Worm (Caenorhabditis elegans): Measurements from ENCODE around the gene gly-1.

Gene gly-1

DNA sequence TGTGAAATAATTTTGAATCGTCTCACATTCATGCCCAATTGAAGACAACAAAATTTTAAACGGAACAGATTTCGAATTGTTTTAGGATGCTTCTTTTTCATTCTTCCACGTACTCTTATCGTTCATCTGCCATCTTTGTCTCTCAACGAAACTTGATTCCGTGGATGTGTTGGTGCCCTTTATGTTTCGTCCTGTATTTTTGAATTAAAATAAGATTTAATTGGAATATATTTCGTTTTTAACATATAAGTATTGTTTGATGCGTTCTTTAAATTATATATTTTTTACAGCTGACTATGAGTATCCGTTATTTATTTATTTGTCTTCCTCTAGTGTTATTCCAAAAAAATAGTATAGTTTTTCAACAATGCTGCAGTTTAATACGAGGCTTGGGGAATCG is at the start of gene gly-1:
Gene gly-1 (minus strand): TSS at position 101 of the 400 bp plus-strand sequence.
- no peak for TF ChIP-seq F52B5.7 (tag; optimal IDR thresholded peaks at IDR 0.05)
- no peak for TF ChIP-seq rec-8 (tag; optimal IDR thresholded peaks at IDR 0.05)
- TF ChIP-seq attf-5 (GFP tag; optimal IDR thresholded peaks at IDR 0.05): no peak
- TF ChIP-seq let-526 (GFP tag; IDR thresholded peaks at IDR 0.05): no peak
- TF ChIP-seq dpff-1 (tag; optimal IDR thresholded peaks at IDR 0.05): no peak
- no peak for TF ChIP-seq zim-3 (tag; optimal IDR thresholded peaks at IDR 0.05)
- TF ChIP-seq aptf-3 (GFP tag; IDR thresholded peaks at IDR 0.05): no peak
- no peak for TF ChIP-seq sptf-2 (GFP tag; optimal IDR thresholded peaks at IDR 0.05)
- TF ChIP-seq F37B4.10 (GFP tag; IDR thresholded peaks at IDR 0.05): no peak
- TF ChIP-seq lsl-1 (GFP tag; optimal IDR thresholded peaks at IDR 0.05): no peak
- no peak for TF ChIP-seq gei-17 (GFP tag; optimal IDR thresholded peaks at IDR 0.05)
- no peak for TF ChIP-seq zfh-2 (GFP tag; conservative IDR thresholded peaks at IDR 0.05)
- TF ChIP-seq tlf-1 (GFP tag; optimal IDR thresholded peaks at IDR 0.05): no peak
- TF ChIP-seq Y56A3A.18 (GFP tag; IDR thresholded peaks at IDR 0.05): no peak
- no peak for TF ChIP-seq C17E4.6 (GFP tag; IDR thresholded peaks at IDR 0.05)
- no peak for TF ChIP-seq F55B11.4 (tag; optimal IDR thresholded peaks at IDR 0.05; ENCODE audit: borderline replicate concordance, insufficient read depth)
- TF ChIP-seq pbrm-1 (GFP tag; IDR thresholded peaks at IDR 0.05): no peak
- no peak for TF ChIP-seq hrde-1 (tag; optimal IDR thresholded peaks at IDR 0.05; ENCODE audit: borderline replicate concordance)

- TF ChIP-seq dpl-1 (GFP tag; optimal IDR thresholded peaks at IDR 0.05) (no peak), dox-1 (GFP tag; IDR thresholded peaks at IDR 0.05) (peak; percentile 45; the same call in 1 of the 2 replicates), tbp1 (GFP tag; optimal IDR thresholded peaks at IDR 0.05) (peak; percentile 2), sea-2 (GFP tag; IDR thresholded peaks at IDR 0.05) (no peak), ztf-6 (GFP tag; IDR thresholded peaks at IDR 0.05) (no peak), F49E8.2 (tag; optimal IDR thresholded peaks at IDR 0.05; ENCODE audit: insufficient read depth) (no peak), somi-1 (GFP tag; optimal IDR thresholded peaks at IDR 0.05) (no peak), him-1 (tag; optimal IDR thresholded peaks at IDR 0.05) (no peak), nfya-2 (GFP tag; IDR thresholded peaks at IDR 0.05) (no peak), nhr-80 (tag; optimal IDR thresholded peaks at IDR 0.05) (peak; percentile 9), tlf-1 (GFP tag; optimal IDR thresholded peaks at IDR 0.05) (no peak), zfh-2 (GFP tag; conservative IDR thresholded peaks at IDR 0.05) (no peak), hmg-1.2 (GFP tag; IDR thresholded peaks at IDR 0.05) (peak; percentile 24; the same call in 1 of the 2 replicates), lir-1 (GFP tag; conservative IDR thresholded peaks at IDR 0.05) (no peak), aptf-3 (GFP tag; IDR thresholded peaks at IDR 0.05) (no peak), die-1 (tag; optimal IDR thresholded peaks at IDR 0.05) (no peak), Y53G8AR.9 (GFP tag; conservative IDR thresholded peaks at IDR 0.05) (no peak), B0261.1 (tag; optimal IDR thresholded peaks at IDR 0.05) (no peak), lsy-27 (tag; optimal IDR thresholded peaks at IDR 0.05; ENCODE audit: borderline replicate concordance, insufficient read depth) (no peak), ztf-22 (GFP tag; optimal IDR thresholded peaks at IDR 0.05) (no peak), unc-62 (GFP tag; optimal IDR thresholded peaks at IDR 0.05) (no peak), ekl-4 (GFP tag; IDR thresholded peaks at IDR 0.05) (no peak), chd-7 (tag; optimal IDR thresholded peaks at IDR 0.05) (no peak), K11D2.4 (GFP tag; IDR thresholded peaks at IDR 0.05) (no peak), cebp-1 (GFP tag; IDR thresholded peaks at IDR 0.05) (peak; percentile 22; the same call in 1 of the 2 replicates), cebp-1 (tag; optimal IDR thresholded peaks at IDR 0.05) (peak; percentile 66), attf-3 (GFP tag; conservative IDR thresholded peaks at IDR 0.05) (no peak), madf-8 (GFP tag; conservative IDR thresholded peaks at IDR 0.05) (no peak), ceh-58 (GFP tag; IDR thresholded peaks at IDR 0.05) (no peak), ZK185.1 (tag; optimal IDR thresholded peaks at IDR 0.05; ENCODE audit: poor library complexity, severe bottlenecking) (no peak), bed-1 (GFP tag; IDR thresholded peaks at IDR 0.05) (no peak), C17E4.6 (GFP tag; IDR thresholded peaks at IDR 0.05) (no peak), ceh-91 (GFP tag; IDR thresholded peaks at IDR 0.05) (no peak)
Observed at ce11 chrII:10950107-10950679, 48.2 kb upstream of the gly-1 start, which contains the start of gene gst-5. gst-5 (plus strand) TSS chrII:10950352.
